Worm (Caenorhabditis elegans): ENCODE results near the gene dpy-11.

Gene dpy-11

DNA sequence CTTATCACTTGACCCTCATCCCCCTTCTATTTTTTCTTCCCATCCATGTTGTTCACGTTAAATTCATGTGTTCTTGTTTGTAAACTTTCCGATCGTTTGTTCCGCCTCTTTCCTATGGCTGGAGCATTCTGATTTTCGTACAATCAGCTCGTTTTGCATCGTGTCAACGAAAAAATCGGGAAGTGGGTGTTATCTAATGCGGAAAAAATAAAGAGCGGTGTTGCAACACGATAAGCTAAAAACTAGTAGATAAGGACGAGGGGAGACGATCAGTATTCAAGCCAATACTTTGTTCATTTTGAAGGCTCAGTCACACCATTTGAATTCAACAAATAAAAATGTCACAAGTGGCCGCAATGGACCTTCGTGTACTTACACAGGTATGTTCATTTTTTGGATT lies 9.7 kb upstream of the dpy-11 start, which contains the start of gene acs-1:
Gene acs-1 (plus strand): TSS at position 233 of the 400 bp plus-strand sequence.
- TF ChIP-seq pqm-1 (tag; optimal IDR thresholded peaks at IDR 0.05) (peak; percentile 66), ceh-28 (tag; optimal IDR thresholded peaks at IDR 0.05) (no peak), elt-2 (tag; optimal IDR thresholded peaks at IDR 0.05) (peak; percentile 95)

DNA sequence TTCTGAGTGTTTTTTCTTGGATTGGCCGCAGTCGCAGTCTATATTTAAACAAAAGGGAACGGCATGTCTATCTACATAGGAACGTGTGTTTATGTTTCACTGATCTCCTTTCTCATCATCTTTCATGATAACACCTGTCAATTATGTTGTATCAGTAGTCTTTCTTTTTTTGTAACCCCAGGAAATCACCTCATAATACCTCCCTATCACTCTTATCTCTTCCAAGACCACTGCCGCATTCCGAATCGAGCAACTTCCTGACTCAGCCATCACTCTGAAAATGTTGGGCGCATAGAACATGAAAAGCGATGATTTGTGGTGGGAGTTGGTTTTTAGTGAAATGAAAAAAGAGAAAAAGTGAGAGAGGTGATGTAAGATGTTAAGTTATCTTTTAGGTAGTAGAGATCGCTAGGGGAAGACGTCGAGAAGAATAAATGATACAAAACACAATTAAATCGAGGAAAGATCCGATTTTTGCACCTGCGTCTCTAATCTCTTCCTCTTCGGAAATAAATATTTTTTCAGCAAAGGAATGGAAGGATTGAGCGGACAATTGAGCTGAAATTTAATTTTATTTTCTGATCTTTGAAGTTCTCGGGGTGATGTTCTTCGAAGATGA lies 7.9 kb upstream of the dpy-11 start:
- TF ChIP-seq elt-2 (tag; optimal IDR thresholded peaks at IDR 0.05), result peak; percentile 89
- no peak for TF ChIP-seq nhr-77 (tag; optimal IDR thresholded peaks at IDR 0.05)
- TF ChIP-seq fos-1 (tag; optimal IDR thresholded peaks at IDR 0.05), result no peak
- TF ChIP-seq ceh-82 (tag; optimal IDR thresholded peaks at IDR 0.05), result no peak
- TF ChIP-seq pqm-1 (tag; optimal IDR thresholded peaks at IDR 0.05), result peak; percentile 42
- TF ChIP-seq R02D3.7 (tag; optimal IDR thresholded peaks at IDR 0.05), result no peak
- TF ChIP-seq ama-1 (optimal IDR thresholded peaks at IDR 0.05), result no peak
- no peak for TF ChIP-seq unc-39 (tag; optimal IDR thresholded peaks at IDR 0.05)
- TF ChIP-seq daf-12 (tag; optimal IDR thresholded peaks at IDR 0.05), result no peak
- TF ChIP-seq nhr-25 (tag; optimal IDR thresholded peaks at IDR 0.05), result no peak

DNA sequence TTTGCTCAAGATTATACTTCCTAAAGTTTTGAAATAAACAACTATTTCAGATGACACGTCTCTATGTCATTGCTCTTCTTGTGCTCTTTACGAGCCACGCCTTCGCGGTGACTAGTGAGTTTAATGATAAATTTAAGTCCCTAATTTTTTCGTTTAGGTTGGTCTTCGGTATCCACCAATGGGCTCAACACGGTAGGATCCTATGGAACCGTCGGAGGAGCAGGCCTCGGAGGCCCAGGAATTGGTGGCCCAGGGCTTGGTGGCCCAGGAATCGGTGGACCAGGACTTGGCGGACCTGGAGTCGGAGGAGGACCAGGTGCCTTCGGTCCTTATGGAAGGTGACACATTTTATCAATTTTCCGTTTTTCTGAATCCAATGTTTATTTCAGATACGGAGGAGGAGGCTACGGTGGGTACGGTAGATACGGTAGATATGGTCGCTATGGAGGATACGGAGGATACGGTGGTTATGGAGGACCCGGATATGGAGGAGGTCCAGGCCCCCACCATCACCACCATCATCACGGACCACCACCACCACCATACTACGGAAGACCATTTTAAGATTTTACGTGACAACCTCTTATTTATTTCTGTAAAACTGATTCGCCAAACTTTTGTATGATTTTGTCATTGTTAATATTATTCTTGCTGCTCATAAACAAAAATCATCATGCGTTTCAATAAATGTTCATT lies 5.5 kb upstream of the dpy-11 start, which contains the start of the genes F46E10.2 and F46E10.18:
Gene F46E10.2 (plus strand): TSS at position 51 of the 696 bp plus-strand sequence.
Gene F46E10.18 (plus strand): TSS at position 646 of the 696 bp plus-strand sequence.
- TF ChIP-seq nhr-77 (tag; optimal IDR thresholded peaks at IDR 0.05), result no peak
- no peak for TF ChIP-seq unc-62 (GFP tag; optimal IDR thresholded peaks at IDR 0.05)
- TF ChIP-seq nhr-25 (tag; optimal IDR thresholded peaks at IDR 0.05), result no peak
- no peak for TF ChIP-seq pqm-1 (tag; optimal IDR thresholded peaks at IDR 0.05)
- TF ChIP-seq nhr-12 (tag; optimal IDR thresholded peaks at IDR 0.05), result no peak
- no peak for TF ChIP-seq nhr-67 (tag; optimal IDR thresholded peaks at IDR 0.05)
- TF ChIP-seq R02D3.7 (tag; optimal IDR thresholded peaks at IDR 0.05), result no peak
- TF ChIP-seq ceh-82 (tag; optimal IDR thresholded peaks at IDR 0.05), result no peak
- TF ChIP-seq lin-39 (tag; optimal IDR thresholded peaks at IDR 0.05), result no peak
- TF ChIP-seq nhr-11 (tag; optimal IDR thresholded peaks at IDR 0.05), result no peak
- TF ChIP-seq nhr-76 (tag; optimal IDR thresholded peaks at IDR 0.05), result no peak
- TF ChIP-seq mdl-1 (tag; optimal IDR thresholded peaks at IDR 0.05), result no peak
- TF ChIP-seq elt-2 (tag; optimal IDR thresholded peaks at IDR 0.05), result no peak

DNA sequence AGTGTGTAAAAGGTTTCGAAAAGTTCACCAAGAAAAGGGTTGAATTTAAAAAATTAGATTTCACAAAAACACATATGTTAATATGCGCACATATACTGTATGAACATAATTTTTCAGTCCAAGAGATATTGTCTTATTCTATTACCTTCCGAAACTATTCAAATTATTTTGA lies 3.1 kb upstream of the dpy-11 start, which contains the start of gene F46E10.3:
Gene F46E10.3 (plus strand): TSS at position 73 of the 172 bp plus-strand sequence.
- TF ChIP-seq sea-2 (GFP tag; optimal IDR thresholded peaks at IDR 0.05), result no peak
- no peak for TF ChIP-seq pqm-1 (tag; optimal IDR thresholded peaks at IDR 0.05)
- no peak for TF ChIP-seq ztf-4 (tag; optimal IDR thresholded peaks at IDR 0.05)

DNA sequence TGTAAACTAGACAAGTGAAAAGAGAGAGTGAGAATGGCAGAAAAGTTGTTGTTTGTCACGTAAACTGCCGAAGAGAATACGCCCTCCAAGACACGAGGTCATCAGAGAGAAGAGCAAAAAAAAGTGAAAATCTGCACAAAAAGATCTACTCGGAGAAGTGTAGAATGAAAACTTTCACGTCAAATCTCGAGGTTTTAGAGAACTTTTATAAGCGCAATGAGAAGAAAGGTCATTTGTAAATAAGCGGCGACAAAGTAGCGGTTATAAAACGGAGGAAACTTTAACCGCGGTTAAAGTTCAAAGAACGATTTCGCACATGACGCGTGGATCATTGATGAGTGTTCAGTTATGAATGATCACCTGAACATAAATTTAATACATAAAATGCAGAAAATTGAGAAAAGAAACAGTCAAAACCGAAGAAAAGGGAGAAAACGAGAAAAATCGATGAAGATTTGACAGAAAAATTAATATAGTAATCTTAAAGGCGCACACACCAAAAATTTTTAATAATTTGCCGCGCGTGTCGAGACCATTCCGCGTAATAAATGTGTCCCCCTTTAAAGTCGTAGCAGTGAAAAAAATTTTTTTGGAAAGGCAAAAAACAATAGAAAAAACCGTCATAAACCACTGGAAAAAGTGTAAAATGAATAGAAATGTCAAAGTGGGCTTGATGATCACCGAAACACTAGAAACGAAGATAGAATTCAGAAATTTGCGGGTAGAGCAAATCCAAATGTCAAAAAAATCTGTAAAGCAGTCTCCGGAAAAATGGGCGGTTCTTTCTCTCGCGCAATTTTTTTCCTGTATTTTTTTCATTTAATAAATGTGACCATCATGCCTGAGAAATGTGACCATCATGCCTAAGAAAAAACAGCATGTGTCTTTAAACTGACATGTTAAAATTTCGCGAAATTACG lies 2.5 kb upstream of the dpy-11 start:
- TF ChIP-seq pqm-1 (tag; optimal IDR thresholded peaks at IDR 0.05), result peak; percentile 18
- TF ChIP-seq elt-3 (tag; optimal IDR thresholded peaks at IDR 0.05), result no peak
- peak; percentile 74 for TF ChIP-seq ama-1 (optimal IDR thresholded peaks at IDR 0.05)
- no peak for TF ChIP-seq nhr-237 (tag; optimal IDR thresholded peaks at IDR 0.05)
- TF ChIP-seq nhr-77 (tag; optimal IDR thresholded peaks at IDR 0.05), result no peak
- no peak for TF ChIP-seq nhr-76 (tag; optimal IDR thresholded peaks at IDR 0.05)
- no peak for TF ChIP-seq skn-1 (tag; optimal IDR thresholded peaks at IDR 0.05)
- no peak for TF ChIP-seq lin-15B (tag; optimal IDR thresholded peaks at IDR 0.05)
- TF ChIP-seq nhr-28 (tag; optimal IDR thresholded peaks at IDR 0.05), result no peak
- TF ChIP-seq hmg-11 (tag; optimal IDR thresholded peaks at IDR 0.05), result no peak
- no peak for TF ChIP-seq daf-12 (tag; optimal IDR thresholded peaks at IDR 0.05)
- TF ChIP-seq elt-1 (tag; optimal IDR thresholded peaks at IDR 0.05), result peak; percentile 52
- peak; percentile 70 for TF ChIP-seq nhr-43 (tag; optimal IDR thresholded peaks at IDR 0.05; ENCODE audit: poor library complexity, severe bottlenecking)
- TF ChIP-seq fkh-10 (GFP tag; optimal IDR thresholded peaks at IDR 0.05), result no peak
- TF ChIP-seq sea-2 (GFP tag; optimal IDR thresholded peaks at IDR 0.05), result no peak
- TF ChIP-seq eor-1 (tag; optimal IDR thresholded peaks at IDR 0.05), result no peak
- no peak for TF ChIP-seq unc-62 (GFP tag; optimal IDR thresholded peaks at IDR 0.05)
- peak; percentile 22 for TF ChIP-seq jun-1 (tag; optimal IDR thresholded peaks at IDR 0.05)
- TF ChIP-seq lin-39 (tag; optimal IDR thresholded peaks at IDR 0.05), result peak; percentile 11
- TF ChIP-seq snpc-4 (tag; optimal IDR thresholded peaks at IDR 0.05), result no peak
- peak; percentile 72 for TF ChIP-seq pha-4 (tag; optimal IDR thresholded peaks at IDR 0.05)
- TF ChIP-seq zag-1 (tag; optimal IDR thresholded peaks at IDR 0.05), result no peak
- TF ChIP-seq mml-1 (tag; optimal IDR thresholded peaks at IDR 0.05), result no peak
- TF ChIP-seq egl-5 (tag; optimal IDR thresholded peaks at IDR 0.05), result no peak
- TF ChIP-seq mdl-1 (tag; optimal IDR thresholded peaks at IDR 0.05), result peak; percentile 73
- no peak for TF ChIP-seq ceh-28 (tag; optimal IDR thresholded peaks at IDR 0.05)
- peak; percentile 35 for TF ChIP-seq elt-2 (tag; optimal IDR thresholded peaks at IDR 0.05)
- TF ChIP-seq nhr-23 (tag; optimal IDR thresholded peaks at IDR 0.05), result peak; percentile 37
- no peak for TF ChIP-seq unc-39 (tag; optimal IDR thresholded peaks at IDR 0.05)
- no peak for TF ChIP-seq tbx-2 (tag; optimal IDR thresholded peaks at IDR 0.05)
- peak; percentile 86 for TF ChIP-seq nhr-25 (tag; optimal IDR thresholded peaks at IDR 0.05)
- no peak for TF ChIP-seq ztf-11 (tag; optimal IDR thresholded peaks at IDR 0.05)
